Fruit fly (Drosophila melanogaster) whole organism, embryonic: ENCODE measurements around the gene CheB98a.
A peak's percentile ranks its signal among the peaks of the same experiment; 100 is the strongest.

ENCODE experiments used
- CG12299 ChIP-seq: fragments of 200-800 bp; sonication (Bioruptor generic); optimal IDR thresholded peaks from 2 replicates; lab custom pipeline; 2018; ENCODE audit warnings: missing biosample characterization, mild to moderate bottlenecking, missing genetic modification characterization
- CG1602 ChIP-seq: fragments of 200-800 bp; sonication (Bioruptor generic); optimal IDR thresholded peaks from 3 replicates; lab custom pipeline; 2016; ENCODE audit warnings: missing biosample characterization, missing genetic modification characterization
- CG1603 ChIP-seq: fragments of 200-800 bp; sonication (Bioruptor generic); optimal IDR thresholded peaks from 2 replicates; lab custom pipeline; 2019; ENCODE audit warnings: missing biosample characterization, mild to moderate bottlenecking, missing genetic modification characterization, moderate library complexity
- CG16813 ChIP-seq: fragments of 200-800 bp; sonication (Bioruptor generic); IDR thresholded peaks from 3 replicates; pipeline ENCODE4 v1.3.6; 2022; ENCODE audit warnings: missing biosample characterization, missing genetic modification characterization; ENCODE audit not compliant: partially characterized antibody
- CG1832 ChIP-seq: fragments of 200-800 bp; sonication (Bioruptor generic); optimal IDR thresholded peaks from 2 replicates; lab custom pipeline; 2017; ENCODE audit warnings: missing biosample characterization, mild to moderate bottlenecking, missing genetic modification characterization, inconsistent platforms
- CG18476 ChIP-seq: fragments of 200-800 bp; sonication (Bioruptor generic); optimal IDR thresholded peaks from 2 replicates; lab custom pipeline; 2016; ENCODE audit warnings: missing biosample characterization, mild to moderate bottlenecking, missing genetic modification characterization
- CG2199 ChIP-seq: fragments of 200-800 bp; sonication (Bioruptor generic); IDR thresholded peaks from 3 replicates; pipeline ENCODE4 v1.3.6; 2022; ENCODE audit warnings: missing biosample characterization, missing genetic modification characterization
- CG2712 ChIP-seq: fragments of 200-800 bp; optimal IDR thresholded peaks from 3 replicates; lab custom pipeline; 2019; ENCODE audit warnings: missing biosample characterization, mild to moderate bottlenecking, missing genetic modification characterization, moderate library complexity
- CG3726 ChIP-seq: fragments of 200-800 bp; sonication (Bioruptor generic); IDR thresholded peaks from 3 replicates; pipeline ENCODE4, ENCODE4 v1.3.6; 2022; ENCODE audit warnings: missing biosample characterization, missing genetic modification characterization
- CG3847 ChIP-seq: fragments of 200-800 bp; sonication (Bioruptor generic); IDR thresholded peaks from 2 replicates; pipeline ENCODE4 v1.3.6; 2022; ENCODE audit warnings: missing biosample characterization, missing genetic modification characterization
- CG3995 ChIP-seq: fragments of 200-800 bp; sonication (Bioruptor generic); optimal IDR thresholded peaks from 3 replicates; lab custom pipeline; 2016; ENCODE audit warnings: missing biosample characterization, missing genetic modification characterization
- CG4707 ChIP-seq: fragments of 200-800 bp; sonication (Bioruptor generic); optimal IDR thresholded peaks from 2 replicates; lab custom pipeline; 2018; ENCODE audit warnings: missing biosample characterization, mild to moderate bottlenecking, missing genetic modification characterization, moderate library complexity
- CG4730 ChIP-seq: fragments of 200-800 bp; sonication (Bioruptor generic); IDR thresholded peaks from 2 replicates; pipeline ENCODE4 v1.3.6; 2022; ENCODE audit warnings: missing biosample characterization, missing genetic modification characterization
- CG5245 ChIP-seq: fragments of 200-800 bp; sonication (Bioruptor generic); optimal IDR thresholded peaks from 3 replicates; lab custom pipeline; 2016; ENCODE audit warnings: missing biosample characterization, missing genetic modification characterization
- CG6175 ChIP-seq: fragments of 200-800 bp; sonication (Bioruptor generic); IDR thresholded peaks from 3 replicates; pipeline ENCODE4 v1.3.6; 2022; ENCODE audit warnings: missing biosample characterization, missing genetic modification characterization
- CG7963 ChIP-seq: fragments of 200-800 bp; sonication (Bioruptor generic); IDR thresholded peaks from 3 replicates; pipeline ENCODE4 v1.3.6; 2022; ENCODE audit warnings: missing biosample characterization, missing genetic modification characterization; ENCODE audit not compliant: partially characterized antibody
- CG8290 ChIP-seq, 3 experiments: fragments of 200-800 bp; sonication (Bioruptor generic); optimal IDR thresholded peaks; 2 replicates each; lab custom pipeline; 2016 to 2019; ENCODE audit warnings: missing biosample characterization in 3 of 3, missing genetic modification characterization in 3 of 3, mild to moderate bottlenecking in 2 of 3, moderate library complexity in 1 of 3
- CG8359 ChIP-seq: fragments of 200-800 bp; sonication (Bioruptor generic); optimal IDR thresholded peaks from 2 replicates; lab custom pipeline; 2017; ENCODE audit warnings: missing biosample characterization, mild to moderate bottlenecking, missing genetic modification characterization, borderline replicate concordance
- CG9727 ChIP-seq: fragments of 200-800 bp; sonication (Bioruptor generic); optimal IDR thresholded peaks from 3 replicates; lab custom pipeline; 2017; ENCODE audit warnings: missing biosample characterization, mild to moderate bottlenecking, missing genetic modification characterization
- CG9797 ChIP-seq: fragments of 200-800 bp; sonication (Bioruptor generic); optimal IDR thresholded peaks from 3 replicates; lab custom pipeline; 2018; ENCODE audit warnings: missing biosample characterization, mild to moderate bottlenecking, missing genetic modification characterization
- CTCF ChIP-seq: fragments of 200-800 bp; sonication (Bioruptor generic); optimal IDR thresholded peaks from 2 replicates; lab custom pipeline; 2017; ENCODE audit warnings: missing biosample characterization, mild to moderate bottlenecking, missing genetic modification characterization, moderate library complexity
- D19A ChIP-seq: fragments of 200-800 bp; optimal IDR thresholded peaks from 3 replicates; lab custom pipeline; 2019; ENCODE audit warnings: missing biosample characterization, mild to moderate bottlenecking, missing genetic modification characterization, moderate library complexity
- Ets65A ChIP-seq: fragments of 200-800 bp; sonication (Bioruptor generic); peaks from one replicate; lab custom pipeline; 2016; ENCODE audit warnings: missing biosample characterization, missing genetic modification characterization
- Med ChIP-seq: fragments of 200-800 bp; sonication (Bioruptor generic); peaks from one replicate; lab custom pipeline; 2016; ENCODE audit warnings: missing biosample characterization, missing genetic modification characterization, mild to moderate bottlenecking, inconsistent platforms, moderate library complexity
- Mrtf ChIP-seq: fragments of 200-800 bp; sonication (Bioruptor generic); IDR thresholded peaks from 3 replicates; pipeline ENCODE4 v1.3.6; 2022; ENCODE audit warnings: missing biosample characterization, missing genetic modification characterization
- Nf-YC ChIP-seq: fragments of 200-800 bp; optimal IDR thresholded peaks from 3 replicates; lab custom pipeline; 2019; ENCODE audit warnings: missing biosample characterization, mild to moderate bottlenecking, missing genetic modification characterization, moderate library complexity
- Rfx ChIP-seq: fragments of 200-800 bp; sonication (Bioruptor generic); IDR thresholded peaks from 2 replicates; pipeline ENCODE4 v1.3.6; 2022; ENCODE audit warnings: missing biosample characterization, missing genetic modification characterization
- Sin3A ChIP-seq: fragments of >200 bp; optimal IDR thresholded peaks from 2 replicates; lab custom pipeline; 2018
- Six4 ChIP-seq: fragments of 200-800 bp; sonication (Bioruptor generic); optimal IDR thresholded peaks from 2 replicates; lab custom pipeline; 2016; ENCODE audit warnings: missing biosample characterization, missing genetic modification characterization
- YL-1 ChIP-seq: fragments of 200-800 bp; sonication (Bioruptor generic); optimal IDR thresholded peaks from 3 replicates; lab custom pipeline; 2017; ENCODE audit warnings: missing biosample characterization, mild to moderate bottlenecking, missing genetic modification characterization
- ab ChIP-seq: fragments of 200-800 bp; sonication (Bioruptor generic); optimal IDR thresholded peaks from 2 replicates; lab custom pipeline; 2016; ENCODE audit warnings: missing biosample characterization, missing genetic modification characterization
- amos ChIP-seq: fragments of 200-800 bp; sonication (Bioruptor generic); IDR thresholded peaks from 2 replicates; pipeline ENCODE4 v1.3.6; 2022; ENCODE audit warnings: missing biosample characterization, missing genetic modification characterization; ENCODE audit not compliant: partially characterized antibody
- bowl ChIP-seq: fragments of 200-800 bp; sonication (Bioruptor generic); IDR thresholded peaks from 2 replicates; pipeline ENCODE4 v1.3.6; 2022; ENCODE audit warnings: missing biosample characterization, missing genetic modification characterization
- chn ChIP-seq: fragments of 200-800 bp; sonication (Bioruptor generic); optimal IDR thresholded peaks from 2 replicates; lab custom pipeline; 2016; ENCODE audit warnings: missing biosample characterization, missing genetic modification characterization
- dmrt11E ChIP-seq: fragments of 200-800 bp; sonication (Bioruptor generic); optimal IDR thresholded peaks from 3 replicates; lab custom pipeline; 2018; ENCODE audit warnings: missing biosample characterization, mild to moderate bottlenecking, missing genetic modification characterization, moderate library complexity
- fd64A ChIP-seq: fragments of 200-800 bp; sonication (Bioruptor generic); optimal IDR thresholded peaks from 3 replicates; lab custom pipeline; 2018; ENCODE audit warnings: missing biosample characterization, mild to moderate bottlenecking, missing genetic modification characterization
- fu2 ChIP-seq: fragments of 200-800 bp; sonication (Bioruptor generic); optimal IDR thresholded peaks from 2 replicates; lab custom pipeline; 2016; ENCODE audit warnings: missing biosample characterization, missing genetic modification characterization
- gcm ChIP-seq: fragments of 200-800 bp; sonication (Bioruptor generic); optimal IDR thresholded peaks from 2 replicates; lab custom pipeline; 2019; ENCODE audit warnings: missing biosample characterization, mild to moderate bottlenecking, missing genetic modification characterization, moderate library complexity
- gsb-n ChIP-seq: fragments of 200-800 bp; sonication (Bioruptor generic); optimal IDR thresholded peaks from 3 replicates; lab custom pipeline; 2018; ENCODE audit warnings: missing biosample characterization, mild to moderate bottlenecking, missing genetic modification characterization
- hth ChIP-seq: fragments of >200 bp; optimal IDR thresholded peaks from 2 replicates; lab custom pipeline; 2017; ENCODE audit warnings: inconsistent platforms
- lov ChIP-seq, 2 experiments: fragments of 200-800 bp in 1 of 2; fragments of >200 bp in 1 of 2; sonication (Bioruptor generic) in 1 of 2; IDR thresholded peaks in 1 of 2; optimal IDR thresholded peaks in 1 of 2; 2 replicates in 1 of 2; 3 replicates in 1 of 2; pipeline versions ENCODE4 v1.3.6 to Lab custom; 2017 to 2022; ENCODE audit warnings: missing biosample characterization in 1 of 2, missing genetic modification characterization in 1 of 2
- otp ChIP-seq: fragments of 200-800 bp; sonication (Bioruptor generic); IDR thresholded peaks from 3 replicates; pipeline ENCODE4, ENCODE4 v1.3.6; 2022; ENCODE audit warnings: missing biosample characterization, missing genetic modification characterization
- pnt ChIP-seq: fragments of 200-800 bp; sonication (Bioruptor generic); optimal IDR thresholded peaks from 3 replicates; lab custom pipeline; 2016; ENCODE audit warnings: missing biosample characterization, missing genetic modification characterization
- rib ChIP-seq: fragments of 200-800 bp; sonication (Bioruptor generic); IDR thresholded peaks from 2 replicates; pipeline ENCODE4 v1.3.6; 2022; ENCODE audit warnings: missing biosample characterization, missing genetic modification characterization
- sqz ChIP-seq: fragments of 200-800 bp; sonication (Bioruptor generic); optimal IDR thresholded peaks from 3 replicates; lab custom pipeline; 2018; ENCODE audit warnings: missing biosample characterization, mild to moderate bottlenecking, missing genetic modification characterization
- tup ChIP-seq: fragments of 200-800 bp; sonication (Bioruptor generic); optimal IDR thresholded peaks from 2 replicates; lab custom pipeline; 2016; ENCODE audit warnings: missing biosample characterization, mild to moderate bottlenecking, missing genetic modification characterization, moderate library complexity
- vnd ChIP-seq: fragments of 200-800 bp; sonication (Bioruptor generic); IDR thresholded peaks from 3 replicates; pipeline ENCODE4 v1.3.6; 2022; ENCODE audit warnings: missing biosample characterization, missing genetic modification characterization; ENCODE audit not compliant: partially characterized antibody
- zf30C ChIP-seq: fragments of 200-800 bp; sonication (Bioruptor generic); optimal IDR thresholded peaks from 3 replicates; lab custom pipeline; 2018; ENCODE audit warnings: missing biosample characterization, mild to moderate bottlenecking, missing genetic modification characterization
- zfh2 ChIP-seq: fragments of 200-800 bp; sonication (Bioruptor generic); optimal IDR thresholded peaks from 2 replicates; lab custom pipeline; 2016; ENCODE audit warnings: missing biosample characterization, missing genetic modification characterization

The CheB98a gene

DNA sequence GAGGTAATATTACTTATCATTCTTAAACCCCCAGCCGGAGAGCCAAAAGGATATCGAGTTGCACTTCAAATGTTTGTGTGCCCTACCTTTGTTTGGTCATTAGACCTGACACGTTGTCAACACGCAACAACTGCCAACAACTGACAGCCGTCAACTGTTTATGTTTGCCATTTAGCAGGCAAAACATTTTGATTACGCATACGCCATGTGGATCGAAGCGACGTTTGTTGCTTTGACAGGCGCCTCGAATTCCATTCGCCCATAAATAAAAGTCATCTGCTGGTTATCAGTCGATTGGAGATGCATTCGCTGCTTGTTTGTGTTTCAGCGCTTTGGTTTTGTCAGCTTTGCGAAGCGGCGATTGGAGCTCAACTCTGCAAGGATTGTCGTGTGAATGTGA is 17.2 kb upstream of the CheB98a start, which contains the start of gene CG34295:
CG34295 (plus strand) TSS at position 301 of the 400 bp plus-strand sequence.
- no peak for TF ChIP-seq pnt (GFP tag; lab: Kevin White, UChicago)
- no peak for TF ChIP-seq CG7963 (GFP tag; lab: Robert Waterston, UW)
- no peak for TF ChIP-seq fd64A
- TF ChIP-seq CG8290 (GFP tag; optimal IDR thresholded peaks at IDR 0.05; lab: Kevin White, UChicago) = no peak
- TF ChIP-seq CG8290 (tag; optimal IDR thresholded peaks at IDR 0.05; lab: Kevin White, UChicago) = no peak

DNA sequence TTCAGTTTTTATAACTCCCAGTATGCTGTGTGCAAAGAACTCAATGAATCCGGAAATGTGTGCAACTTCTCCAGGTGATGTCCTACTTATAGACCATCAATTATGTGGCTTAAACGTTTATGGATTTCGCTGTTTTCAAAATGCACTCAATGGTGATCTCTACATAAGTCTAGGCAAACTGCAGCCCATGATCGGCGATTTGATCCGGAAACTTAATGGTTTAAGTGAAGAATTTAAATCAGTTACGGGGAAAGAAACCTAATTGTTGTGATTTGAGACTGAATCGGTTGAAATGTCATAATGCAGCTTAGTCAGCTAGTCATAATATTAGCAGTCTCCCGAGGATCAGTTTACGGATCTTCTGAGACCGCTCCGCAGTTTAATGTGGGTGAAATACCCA is 16.3 kb upstream of the CheB98a start, which contains the start of gene intr:
intr (plus strand) TSS at position 301 of the 400 bp plus-strand sequence.
- TF ChIP-seq gcm (no peak), CG3847 (GFP tag; lab: Robert Waterston, UW) (no peak), fu2 (GFP tag; lab: Kevin White, UChicago) (no peak), bowl (no peak), Rfx (GFP tag; lab: Robert Waterston, UW) (no peak), CG6175 (no peak), sqz (GFP tag; lab: Kevin White, UChicago) (no peak), Six4 (GFP tag; lab: Kevin White, UChicago) (no peak), YL-1 (GFP tag; lab: Kevin White, UChicago) (no peak), Sin3A (lab: Kevin White, UChicago) (no peak), chn (GFP tag; lab: Kevin White, UChicago) (no peak), tup (GFP tag; lab: Kevin White, UChicago) (no peak), CG4730 (no peak), hth (lab: Kevin White, UChicago) (no peak), CG2712 (no peak), D19A (tag; lab: Kevin White, UChicago) (no peak), otp (GFP tag; lab: Robert Waterston, UW) (no peak), CG12299 (tag; lab: Kevin White, UChicago) (no peak), CG18476 (no peak), ab (no peak)

DNA sequence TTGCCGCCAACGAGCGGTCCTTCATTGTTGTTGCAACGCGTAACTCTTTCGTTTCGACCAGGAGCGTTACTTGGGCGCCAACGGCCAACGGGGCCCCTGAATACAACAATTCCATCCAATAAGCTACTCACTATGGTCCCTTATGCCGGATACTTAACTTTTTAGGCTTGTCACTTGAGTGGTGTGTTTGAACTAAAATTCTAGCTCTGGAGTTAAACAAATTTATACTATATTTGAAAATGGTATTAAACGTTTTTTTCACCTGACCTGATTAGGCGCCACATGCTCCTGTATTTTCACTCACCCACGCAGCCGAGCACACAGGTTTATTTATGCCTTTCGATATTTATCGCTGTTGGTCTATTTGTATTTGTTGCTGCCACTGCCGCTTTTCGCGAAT is 1.3 kb upstream of the CheB98a start:
- TF ChIP-seq CG8359 (no peak), Nf-YC (tag; lab: Kevin White, UChicago) (no peak), CG9797 (GFP tag; lab: Kevin White, UChicago) (no peak), CG18476 (no peak), Ets65A (peak; percentile 94), CG2199 (no peak), CG8290 (GFP tag; optimal IDR thresholded peaks at IDR 0.05; lab: Kevin White, UChicago) (no peak), CG8290 (tag; optimal IDR thresholded peaks at IDR 0.05; lab: Kevin White, UChicago) (no peak), CG5245 (no peak), zf30C (GFP tag; lab: Kevin White, UChicago) (no peak), CTCF (GFP tag; lab: Kevin White, UChicago) (no peak), CG9727 (GFP tag; lab: Kevin White, UChicago) (no peak), CG4707 (GFP tag; lab: Kevin White, UChicago) (no peak), lov (optimal IDR thresholded peaks at IDR 0.05; lab: Kevin White, UChicago) (no peak), lov (GFP tag; IDR thresholded peaks at IDR 0.05; lab: Robert Waterston, UW) (no peak), CG1603 (tag; lab: Kevin White, UChicago) (no peak), CG16813 (GFP tag; lab: Robert Waterston, UW) (peak; percentile 64), CG1832 (GFP tag; lab: Kevin White, UChicago) (no peak), gsb-n (tag; lab: Kevin White, UChicago) (no peak), CG1602 (GFP tag; lab: Kevin White, UChicago) (peak; percentile 5), rib (no peak), vnd (GFP tag; lab: Robert Waterston, UW) (0 out of 3 replicates have a peak, but pooled peaks have one; percentile 26), dmrt11E (peak; percentile 31), Mrtf (0 out of 3 replicates have a peak, but pooled peaks have one; percentile 18), YL-1 (GFP tag; lab: Kevin White, UChicago) (no peak), zfh2 (no peak), CG3995 (GFP tag; lab: Kevin White, UChicago) (no peak), amos (GFP tag; lab: Robert Waterston, UW) (0 out of 2 replicates have a peak, but pooled peaks have one; percentile 29), CG3726 (GFP tag; lab: Robert Waterston, UW) (no peak), Med (GFP tag; lab: Kevin White, UChicago) (peak; percentile 74)
